Fruit fly (Drosophila melanogaster): Measurements from ENCODE around the gene CG34117.

CG34117 gene

DNA sequence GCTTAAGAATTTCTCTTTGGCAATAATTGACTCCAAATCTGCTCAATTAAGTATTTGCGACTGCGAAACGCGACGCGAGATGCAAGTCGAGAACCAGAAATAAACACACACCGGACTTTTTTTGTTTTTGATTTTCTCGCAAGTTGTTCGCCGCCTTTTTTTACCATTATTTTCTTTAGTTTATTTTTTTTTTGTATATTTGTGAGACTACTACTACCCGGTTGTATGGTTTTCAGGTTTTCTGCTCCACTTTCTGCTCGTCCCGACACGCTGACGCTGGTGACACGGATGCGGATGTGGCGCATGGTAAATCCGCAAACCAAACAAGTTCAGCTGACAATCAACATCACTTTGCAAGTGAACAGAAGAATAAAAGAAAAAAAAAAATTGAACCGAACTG, 18.9 kb downstream of the CG34117 start (continued):
- no peak for TF ChIP-seq CG34406 (GFP tag; optimal IDR thresholded peaks at IDR 0.05)
- peak; percentile 38 for TF ChIP-seq CG6276 (GFP tag; optimal IDR thresholded peaks at IDR 0.05)
- 0 out of 2 replicates have a peak, but pooled peaks have one; percentile 13 for TF ChIP-seq CG15336 (GFP tag; IDR thresholded peaks at IDR 0.05)
- no peak for TF ChIP-seq CG8632 (GFP tag; optimal IDR thresholded peaks at IDR 0.05)
- peak; percentile 2 for TF ChIP-seq CG16779 (tag; optimal IDR thresholded peaks at IDR 0.05)
- no peak for TF ChIP-seq OdsH (GFP tag; optimal IDR thresholded peaks at IDR 0.05)

DNA sequence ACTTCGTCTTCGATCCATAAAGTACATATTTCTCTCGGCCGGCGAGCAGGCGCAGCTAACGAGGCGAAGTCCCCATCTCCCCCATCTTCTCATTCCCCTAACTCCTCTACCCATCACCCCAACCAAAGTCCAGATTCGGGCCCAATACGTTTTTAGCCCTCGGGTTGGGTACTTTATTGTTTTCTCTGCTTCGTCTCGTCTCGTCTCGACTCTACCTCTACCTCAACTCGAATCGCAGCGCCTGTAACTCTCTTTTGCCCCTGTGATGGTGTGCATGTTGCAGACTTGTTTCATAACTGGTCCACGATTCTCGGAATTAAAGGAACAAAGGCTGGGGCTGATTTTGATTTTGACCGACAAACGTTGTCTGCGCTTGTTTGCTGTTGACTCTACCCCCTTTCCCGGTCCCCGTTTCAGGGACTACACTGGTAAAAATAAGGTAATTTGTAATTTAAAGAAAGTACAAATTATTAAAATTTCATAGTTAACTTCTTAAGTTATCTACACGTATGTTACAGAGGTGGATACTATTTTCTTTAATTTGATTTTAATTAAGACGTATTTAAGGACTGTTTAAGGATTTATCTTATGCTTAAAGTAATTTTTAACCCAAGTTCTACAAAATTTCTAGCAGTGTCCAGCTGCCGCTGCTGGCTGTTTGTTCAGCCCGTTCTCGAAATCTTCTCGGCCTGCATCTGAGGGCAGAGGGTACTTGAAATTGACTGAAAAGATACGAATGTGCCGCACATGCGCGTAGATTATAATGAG, 21.0 kb downstream of the CG34117 start:
- peak; percentile 71 for TF ChIP-seq Sox15 (GFP tag; optimal IDR thresholded peaks at IDR 0.05)
- TF ChIP-seq Hr39 (GFP tag; optimal IDR thresholded peaks at IDR 0.05): peak; percentile 76
- TF ChIP-seq acj6 (GFP tag; optimal IDR thresholded peaks at IDR 0.05): peak; percentile 84
- TF ChIP-seq CG6163 (GFP tag; IDR thresholded peaks at IDR 0.05): peak; percentile 70; the same call in 2 of the 3 replicates
- TF ChIP-seq Gug (GFP tag; IDR thresholded peaks at IDR 0.05): peak; percentile 12; the same call in 1 of the 2 replicates
- TF ChIP-seq Eip75B (GFP tag; optimal IDR thresholded peaks at IDR 0.05): peak; percentile 89
- peak; percentile 66 for TF ChIP-seq CG11902 (GFP tag; optimal IDR thresholded peaks at IDR 0.05)
- TF ChIP-seq CG8632 (GFP tag; optimal IDR thresholded peaks at IDR 0.05): peak; percentile 85
- peak; percentile 90 for TF ChIP-seq vri (GFP tag; optimal IDR thresholded peaks at IDR 0.05)
- TF ChIP-seq Smox (GFP tag; optimal IDR thresholded peaks at IDR 0.05): peak; percentile 88
- peak; percentile 91 for TF ChIP-seq Sox102F (GFP tag; optimal IDR thresholded peaks at IDR 0.05)
- peak; percentile 86 for TF ChIP-seq achi (GFP tag; optimal IDR thresholded peaks at IDR 0.05)
- TF ChIP-seq CG6276 (GFP tag; optimal IDR thresholded peaks at IDR 0.05): peak; percentile 23
- TF ChIP-seq CG4318 (GFP tag; optimal IDR thresholded peaks at IDR 0.05): peak; percentile 17
- TF ChIP-seq CG7368 (GFP tag; optimal IDR thresholded peaks at IDR 0.05): peak; percentile 79
- TF ChIP-seq Hr4 (GFP tag; optimal IDR thresholded peaks at IDR 0.05): peak; percentile 1
- peak; percentile 92 for TF ChIP-seq CG3032 (tag; optimal IDR thresholded peaks at IDR 0.05)
- peak; percentile 77 for TF ChIP-seq Sox14 (GFP tag; optimal IDR thresholded peaks at IDR 0.05)
- peak; percentile 58 for TF ChIP-seq Lpt (GFP tag; optimal IDR thresholded peaks at IDR 0.05)
- TF ChIP-seq fd85E (GFP tag; optimal IDR thresholded peaks at IDR 0.05): no peak
- peak; percentile 64 for TF ChIP-seq CG8319 (GFP tag; optimal IDR thresholded peaks at IDR 0.05)
- TF ChIP-seq CG15336 (GFP tag; IDR thresholded peaks at IDR 0.05): peak; percentile 42; the same call in 1 of the 2 replicates
- TF ChIP-seq dsx (GFP tag; optimal IDR thresholded peaks at IDR 0.05; ENCODE audit: poor library complexity, severe bottlenecking): peak; percentile 91
- peak; percentile 90 for TF ChIP-seq spab (GFP tag; optimal IDR thresholded peaks at IDR 0.05)
- peak; percentile 86 for TF ChIP-seq CG10669 (GFP tag; optimal IDR thresholded peaks at IDR 0.05)
- peak; percentile 81 for TF ChIP-seq CG9139 (GFP tag; optimal IDR thresholded peaks at IDR 0.05)
- peak; percentile 98 for TF ChIP-seq Eip78C (GFP tag)
- peak; percentile 92 for TF ChIP-seq lz (GFP tag; optimal IDR thresholded peaks at IDR 0.05)
- TF ChIP-seq salr (GFP tag; optimal IDR thresholded peaks at IDR 0.05): peak; percentile 42 to 78
- TF ChIP-seq CG1621 (tag; optimal IDR thresholded peaks at IDR 0.05): peak; percentile 75
- peak; percentile 94 for TF ChIP-seq topi (GFP tag; optimal IDR thresholded peaks at IDR 0.05)
- peak; percentile 93 for TF ChIP-seq svp (GFP tag)
- peak; percentile 87 for TF ChIP-seq cyc (GFP tag; optimal IDR thresholded peaks at IDR 0.05)
- TF ChIP-seq net (GFP tag; optimal IDR thresholded peaks at IDR 0.05): peak; percentile 75
- TF ChIP-seq Met (GFP tag; optimal IDR thresholded peaks at IDR 0.05): peak; percentile 91
- peak; percentile 76 for TF ChIP-seq CG31627 (GFP tag; optimal IDR thresholded peaks at IDR 0.05)
- peak; percentile 86 for TF ChIP-seq fd59A (GFP tag; optimal IDR thresholded peaks at IDR 0.05)
- peak; percentile 89 for TF ChIP-seq CG34406 (GFP tag; optimal IDR thresholded peaks at IDR 0.05)
- TF ChIP-seq CG11762 (GFP tag; optimal IDR thresholded peaks at IDR 0.05; ENCODE audit: insufficient read depth): peak; percentile 70
- peak; percentile 61 for TF ChIP-seq CG32006 (GFP tag; optimal IDR thresholded peaks at IDR 0.05)
- TF ChIP-seq CG10631 (GFP tag; optimal IDR thresholded peaks at IDR 0.05): peak; percentile 90
- TF ChIP-seq CG6808 (GFP tag; optimal IDR thresholded peaks at IDR 0.05): peak; percentile 90
- no peak for TF ChIP-seq Hr38 (GFP tag; optimal IDR thresholded peaks at IDR 0.05)
- TF ChIP-seq esn (GFP tag; optimal IDR thresholded peaks at IDR 0.05): peak; percentile 95
- TF ChIP-seq CG3919 (GFP tag; optimal IDR thresholded peaks at IDR 0.05): peak; percentile 90
- peak; percentile 81 for TF ChIP-seq CG6854 (GFP tag; optimal IDR thresholded peaks at IDR 0.05)
